Worm (Caenorhabditis elegans) whole organism, early embryonic: ENCODE results near the gene nhr-48.
A peak's percentile ranks its signal among the peaks of the same experiment; 100 is the strongest.

Experiments used
- B0310.2 ChIP-seq: sonication (generic microtip); optimal IDR thresholded peaks from 2 replicates; lab custom pipeline; 2016; ENCODE audit warnings: mild to moderate bottlenecking, missing genetic modification characterization, missing compliant biosample characterization
- F13C5.2 ChIP-seq: sonication (generic microtip); optimal IDR thresholded peaks from 2 replicates; lab custom pipeline; 2017; ENCODE audit warnings: mild to moderate bottlenecking, missing genetic modification characterization, inconsistent platforms, missing compliant biosample characterization
- aly-1 ChIP-seq: sonication (generic microtip); optimal IDR thresholded peaks from 2 replicates; lab custom pipeline; 2016; ENCODE audit warnings: missing genetic modification characterization, missing compliant biosample characterization
- ama-1 ChIP-seq: fragments of 150-350 bp; optimal IDR thresholded peaks from 2 replicates; lab custom pipeline; 2014
- ceh-13 ChIP-seq: fragments of 200-800 bp; sonication (Bioruptor generic); optimal IDR thresholded peaks from 2 replicates; lab custom pipeline; 2018; ENCODE audit warnings: mild to moderate bottlenecking, missing genetic modification characterization, missing compliant biosample characterization
- ceh-36 ChIP-seq: sonication (generic microtip); optimal IDR thresholded peaks from 2 replicates; lab custom pipeline; 2016; ENCODE audit warnings: missing genetic modification characterization, inconsistent platforms, missing compliant biosample characterization
- ets-7 ChIP-seq: sonication (generic microtip); optimal IDR thresholded peaks from 2 replicates; lab custom pipeline; 2016; ENCODE audit warnings: missing genotype, missing genetic modification characterization, missing compliant biosample characterization
- flt-1 ChIP-seq: fragments of 200-800 bp; sonication (Bioruptor generic); IDR thresholded peaks from 2 replicates; pipeline ENCODE4 v1.3.6; 2022; ENCODE audit warnings: missing genetic modification characterization, missing compliant biosample characterization
- hmbx-1 ChIP-seq: sonication (generic microtip); optimal IDR thresholded peaks from 2 replicates; lab custom pipeline; 2016; ENCODE audit warnings: mild to moderate bottlenecking, missing genetic modification characterization, missing compliant biosample characterization
- hmg-4 ChIP-seq: fragments of 200-800 bp; sonication (Bioruptor generic); optimal IDR thresholded peaks from 2 replicates; lab custom pipeline; 2018; ENCODE audit warnings: mild to moderate bottlenecking, missing genetic modification characterization, missing compliant biosample characterization
- hnd-1 ChIP-seq: sonication (generic microtip); optimal IDR thresholded peaks from 2 replicates; lab custom pipeline; 2016; ENCODE audit warnings: missing genetic modification characterization, missing compliant biosample characterization
- pes-1 ChIP-seq: fragments of 200-800 bp; sonication (Bioruptor generic); IDR thresholded peaks from 2 replicates; pipeline ENCODE4 v1.3.6; 2022; ENCODE audit warnings: missing genetic modification reagents, missing genetic modification characterization, missing compliant biosample characterization
- scrt-1 ChIP-seq: fragments of 200-800 bp; sonication (Bioruptor generic); IDR thresholded peaks from 2 replicates; pipeline ENCODE4 v1.3.6; 2022; ENCODE audit warnings: missing genetic modification characterization, missing compliant biosample characterization
- sea-1 ChIP-seq: fragments of 200-800 bp; sonication (Bioruptor generic); conservative IDR thresholded peaks from 2 replicates; pipeline ENCODE4 v1.3.6; 2022; ENCODE audit warnings: missing genetic modification characterization, missing compliant biosample characterization
- tbx-11 ChIP-seq: fragments of 200-800 bp; sonication (Bioruptor generic); IDR thresholded peaks from 2 replicates; pipeline ENCODE4 v1.3.6; 2022; ENCODE audit warnings: missing genetic modification characterization, missing compliant biosample characterization
- tbx-37 ChIP-seq: fragments of 200-800 bp; sonication (Bioruptor generic); conservative IDR thresholded peaks from 2 replicates; pipeline ENCODE4 v1.3.6; 2022; ENCODE audit warnings: missing genetic modification reagents, missing genetic modification characterization, missing compliant biosample characterization
- tra-4 ChIP-seq: sonication (generic microtip); optimal IDR thresholded peaks from 2 replicates; lab custom pipeline; 2017; ENCODE audit warnings: missing genetic modification characterization, missing compliant biosample characterization

nhr-48 gene

DNA sequence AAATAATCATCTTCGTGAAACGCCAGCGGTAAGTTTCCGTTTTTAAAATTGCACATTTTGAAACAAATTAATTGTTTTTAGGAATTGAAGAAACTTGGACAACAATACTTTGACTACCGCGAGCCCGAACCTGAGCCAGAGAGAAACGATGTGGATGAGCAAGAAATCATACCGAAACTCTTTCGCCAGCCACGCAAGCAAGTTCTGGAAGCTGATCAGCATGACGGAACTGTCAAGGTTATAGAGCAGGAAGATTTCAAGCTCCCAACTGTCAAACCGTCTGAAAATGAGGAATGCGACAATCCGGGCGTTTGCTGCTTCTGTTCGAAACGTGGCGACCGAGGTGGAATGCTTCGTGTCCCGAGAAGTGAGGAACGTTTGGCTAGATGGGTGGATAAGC, 22.3 kb downstream of the nhr-48 start:
- TF ChIP-seq ceh-13 (GFP tag; lab: Kevin White, UChicago) (no peak), ets-7 (tag; lab: Kevin White, UChicago) (no peak), tbx-37 (GFP tag; lab: Robert Waterston, UW) (no peak), pes-1 (GFP tag; lab: Robert Waterston, UW) (no peak), hmbx-1 (tag; lab: Kevin White, UChicago) (no peak), flt-1 (GFP tag; lab: Robert Waterston, UW) (no peak)

- TF ChIP-seq hmbx-1 (tag; lab: Kevin White, UChicago) (no peak), tra-4 (no peak), ama-1 (lab: Kevin White, UChicago) (no peak), hnd-1 (tag; lab: Kevin White, UChicago) (no peak), ets-7 (tag; lab: Kevin White, UChicago) (no peak), aly-1 (no peak), ceh-36 (tag; lab: Kevin White, UChicago) (no peak), pes-1 (GFP tag; lab: Robert Waterston, UW) (no peak), F13C5.2 (tag; lab: Kevin White, UChicago) (no peak), flt-1 (GFP tag; lab: Robert Waterston, UW) (no peak), tbx-37 (GFP tag; lab: Robert Waterston, UW) (no peak), ceh-13 (GFP tag; lab: Kevin White, UChicago) (no peak)
These were observed 23.7 kb downstream of the nhr-48 start, which contains the start of gene lin-15A for ce11 chrX:15731668-15732067. Gene lin-15A (plus strand): TSS chrX:15731968.

- TF ChIP-seq F13C5.2 (tag; lab: Kevin White, UChicago): peak; percentile 66
- no peak for TF ChIP-seq aly-1
These were observed 28.4 kb downstream of the nhr-48 start for ce11 chrX:15736419-15736818.

DNA sequence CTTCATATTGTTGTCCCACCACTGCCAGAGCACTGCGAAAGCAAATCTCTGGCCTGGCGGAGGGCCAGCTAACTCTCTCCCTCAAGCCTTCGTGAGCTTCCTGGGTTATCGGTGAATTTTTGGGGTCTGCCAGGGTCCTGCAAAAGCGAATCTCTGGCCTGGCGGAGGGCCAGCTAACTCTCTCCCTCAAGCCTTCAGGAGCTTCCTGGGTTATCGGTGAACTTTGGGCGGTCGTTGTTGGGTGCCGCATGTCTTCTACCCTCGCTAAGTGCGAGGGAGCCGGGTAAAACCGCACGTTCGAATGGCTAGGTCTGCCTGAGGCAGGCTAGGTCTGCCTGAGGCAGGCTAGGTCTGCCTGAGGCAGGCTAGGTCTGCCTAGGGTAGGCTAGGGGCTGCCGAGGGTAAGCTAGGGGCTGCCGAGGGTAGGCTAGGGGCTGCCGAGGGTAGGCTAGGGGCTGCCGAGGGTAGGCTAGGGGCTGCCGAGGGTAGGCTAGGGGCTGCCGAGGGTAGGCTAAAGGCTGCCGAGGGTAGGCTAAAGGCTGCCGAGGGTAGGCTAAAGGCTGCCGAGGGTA, 30.5 kb downstream of the nhr-48 start:
- 0 out of 2 replicates have a peak, but pooled peaks have one; percentile 25 for TF ChIP-seq sea-1 (GFP tag; lab: Robert Waterston, UW)

- no peak for TF ChIP-seq scrt-1 (GFP tag; lab: Robert Waterston, UW)
- no peak for TF ChIP-seq tbx-37 (GFP tag; lab: Robert Waterston, UW)
- no peak for TF ChIP-seq ceh-13 (GFP tag; lab: Kevin White, UChicago)
- no peak for TF ChIP-seq ceh-36 (tag; lab: Kevin White, UChicago)
- TF ChIP-seq F13C5.2 (tag; lab: Kevin White, UChicago): no peak
- TF ChIP-seq sea-1 (GFP tag; lab: Robert Waterston, UW): no peak
- no peak for TF ChIP-seq flt-1 (GFP tag; lab: Robert Waterston, UW)
- TF ChIP-seq hmbx-1 (tag; lab: Kevin White, UChicago): no peak
- TF ChIP-seq ama-1 (lab: Kevin White, UChicago): no peak
These were observed 32.5 kb downstream of the nhr-48 start, which contains the start of gene srg-64 for ce11 chrX:15740526-15740925. Gene srg-64 (minus strand): TSS chrX:15740626.

DNA sequence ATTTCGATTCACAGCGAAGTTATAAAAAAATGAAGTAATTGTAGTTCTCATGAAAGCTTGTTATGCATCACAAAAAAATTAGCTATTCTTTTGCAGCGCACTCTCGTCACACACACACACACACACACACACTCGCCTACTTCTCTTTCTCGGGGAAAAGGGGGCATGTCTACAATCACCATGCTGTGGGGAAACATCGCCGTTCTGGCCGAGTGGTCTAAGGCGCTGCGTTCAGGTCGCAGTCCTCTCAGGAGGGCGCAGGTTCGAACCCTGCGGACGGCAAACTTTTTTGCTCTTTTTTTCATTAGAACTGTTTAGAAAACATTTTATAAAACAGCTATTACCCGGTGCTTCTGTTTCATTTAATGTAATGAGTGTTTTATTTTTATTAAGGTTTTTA, 33.8 kb downstream of the nhr-48 start:
- TF ChIP-seq flt-1 (GFP tag; lab: Robert Waterston, UW): peak; percentile 92
- peak; percentile 78 for TF ChIP-seq hnd-1 (tag; lab: Kevin White, UChicago)
- TF ChIP-seq aly-1: peak; percentile 89
- no peak for TF ChIP-seq tra-4
- TF ChIP-seq ama-1 (lab: Kevin White, UChicago): no peak
- peak; percentile 95 for TF ChIP-seq tbx-11 (GFP tag; lab: Robert Waterston, UW)
- TF ChIP-seq ceh-36 (tag; lab: Kevin White, UChicago): peak; percentile 87
- peak; percentile 93 for TF ChIP-seq F13C5.2 (tag; lab: Kevin White, UChicago)
- peak; percentile 96 for TF ChIP-seq pes-1 (GFP tag; lab: Robert Waterston, UW)
- peak; percentile 91 for TF ChIP-seq tbx-37 (GFP tag; lab: Robert Waterston, UW)
- peak; percentile 87 for TF ChIP-seq B0310.2 (tag; lab: Kevin White, UChicago)
- peak; percentile 59 for TF ChIP-seq hmbx-1 (tag; lab: Kevin White, UChicago)
- peak; percentile 96 for TF ChIP-seq sea-1 (GFP tag; lab: Robert Waterston, UW)
- peak; percentile 63 for TF ChIP-seq ets-7 (tag; lab: Kevin White, UChicago)
- TF ChIP-seq scrt-1 (GFP tag; lab: Robert Waterston, UW): peak; percentile 96
- TF ChIP-seq ceh-13 (GFP tag; lab: Kevin White, UChicago): peak; percentile 81
- peak; percentile 95 for TF ChIP-seq hmg-4 (GFP tag; lab: Kevin White, UChicago)

ce11 chrX:15742310-15742709, 34.3 kb downstream of the nhr-48 start, which contains the start of gene nhr-255:
Gene nhr-255 (plus strand): TSS chrX:15742610.
- no peak for TF ChIP-seq flt-1 (GFP tag; lab: Robert Waterston, UW)
- TF ChIP-seq hnd-1 (tag; lab: Kevin White, UChicago): no peak
- no peak for TF ChIP-seq F13C5.2 (tag; lab: Kevin White, UChicago)
- no peak for TF ChIP-seq tra-4
- no peak for TF ChIP-seq hmbx-1 (tag; lab: Kevin White, UChicago)
- no peak for TF ChIP-seq tbx-37 (GFP tag; lab: Robert Waterston, UW)
- TF ChIP-seq ama-1 (lab: Kevin White, UChicago): no peak
- TF ChIP-seq aly-1: no peak
- no peak for TF ChIP-seq pes-1 (GFP tag; lab: Robert Waterston, UW)
- no peak for TF ChIP-seq ceh-36 (tag; lab: Kevin White, UChicago)
- no peak for TF ChIP-seq hmg-4 (GFP tag; lab: Kevin White, UChicago)
- TF ChIP-seq ets-7 (tag; lab: Kevin White, UChicago): no peak
- no peak for TF ChIP-seq ceh-13 (GFP tag; lab: Kevin White, UChicago)
- TF ChIP-seq B0310.2 (tag; lab: Kevin White, UChicago): no peak
- no peak for TF ChIP-seq scrt-1 (GFP tag; lab: Robert Waterston, UW)
- TF ChIP-seq sea-1 (GFP tag; lab: Robert Waterston, UW): no peak
- no peak for TF ChIP-seq tbx-11 (GFP tag; lab: Robert Waterston, UW)
